Worm (Caenorhabditis elegans): ENCODE measurements around the gene Y39A1A.9.

Gene Y39A1A.9

DNA sequence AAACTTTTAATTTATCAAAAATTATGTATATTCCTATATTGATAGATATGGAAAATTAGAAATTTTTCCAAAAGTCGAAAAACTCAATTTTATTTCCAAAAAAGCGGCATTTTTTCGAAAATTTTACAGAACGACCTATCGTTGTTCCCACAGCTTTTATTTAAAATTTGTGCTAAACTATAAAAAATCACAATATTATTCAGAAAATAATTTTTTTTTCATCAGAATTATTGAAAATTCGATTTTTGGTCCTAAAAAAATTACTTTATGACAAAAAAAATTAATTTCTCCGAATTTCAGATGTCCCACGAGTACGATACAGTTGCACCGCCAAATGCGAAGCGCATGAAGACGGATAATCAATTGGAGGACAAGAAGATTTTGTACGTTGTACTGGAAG lies 15.9 kb upstream of the Y39A1A.9 start, which contains the start of gene emg-1:
Gene emg-1, plus strand, starts transcription at position 301 of the 400 bp plus-strand sequence.
- no peak for TF ChIP-seq unc-62 (GFP tag; optimal IDR thresholded peaks at IDR 0.05)
- TF ChIP-seq hlh-1 (tag; optimal IDR thresholded peaks at IDR 0.05): no peak
- TF ChIP-seq pha-4 (tag; optimal IDR thresholded peaks at IDR 0.05): no peak
- TF ChIP-seq nhr-237 (tag; optimal IDR thresholded peaks at IDR 0.05): no peak
- TF ChIP-seq nhr-2 (tag; optimal IDR thresholded peaks at IDR 0.05): no peak
- TF ChIP-seq M03D4.4 (tag; optimal IDR thresholded peaks at IDR 0.05): no peak
- TF ChIP-seq tbx-8 (GFP tag; optimal IDR thresholded peaks at IDR 0.05): no peak
- TF ChIP-seq elt-1 (tag; optimal IDR thresholded peaks at IDR 0.05; ENCODE audit: borderline replicate concordance, insufficient read depth): no peak
- TF ChIP-seq ceh-43 (GFP tag; optimal IDR thresholded peaks at IDR 0.05): no peak
- TF ChIP-seq nhr-76 (tag; optimal IDR thresholded peaks at IDR 0.05): no peak
- TF ChIP-seq ces-1 (GFP tag; optimal IDR thresholded peaks at IDR 0.05): no peak

DNA sequence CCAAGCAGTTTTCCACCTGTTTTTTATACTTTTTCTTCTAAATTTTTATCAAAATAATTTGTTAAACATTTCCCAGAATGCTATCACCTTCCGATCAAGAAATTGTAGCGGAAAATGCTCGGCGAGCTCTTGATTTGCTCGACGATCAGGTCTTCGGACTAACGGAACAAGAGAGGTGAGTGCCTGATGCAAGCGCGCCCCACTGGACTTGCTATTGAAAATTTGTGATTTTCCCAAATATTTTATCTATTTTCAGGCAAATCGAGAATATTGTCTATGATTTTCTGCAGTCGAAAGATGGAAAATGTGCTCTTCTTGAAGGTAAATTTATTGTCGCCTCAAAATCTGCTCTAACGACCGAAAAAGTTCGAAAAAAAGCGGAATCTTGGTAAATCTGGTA lies 12.8 kb upstream of the Y39A1A.9 start, which contains the start of gene orc-4:
Gene orc-4, plus strand, starts transcription at position 77 of the 400 bp plus-strand sequence.
- TF ChIP-seq unc-62 (GFP tag; optimal IDR thresholded peaks at IDR 0.05) (no peak), elt-3 (tag; optimal IDR thresholded peaks at IDR 0.05) (no peak), hlh-1 (tag; optimal IDR thresholded peaks at IDR 0.05) (no peak), unc-39 (tag; optimal IDR thresholded peaks at IDR 0.05) (no peak), M03D4.4 (tag; optimal IDR thresholded peaks at IDR 0.05) (no peak), nhr-2 (tag; optimal IDR thresholded peaks at IDR 0.05) (no peak), mep-1 (tag; optimal IDR thresholded peaks at IDR 0.05) (no peak), mls-2 (tag; optimal IDR thresholded peaks at IDR 0.05) (no peak), ceh-39 (tag; optimal IDR thresholded peaks at IDR 0.05) (no peak), sem-2 (GFP tag; optimal IDR thresholded peaks at IDR 0.05) (no peak), drap-1 (GFP tag; optimal IDR thresholded peaks at IDR 0.05) (no peak), ham-2 (GFP tag; optimal IDR thresholded peaks at IDR 0.05) (no peak), elt-1 (tag; optimal IDR thresholded peaks at IDR 0.05; ENCODE audit: borderline replicate concordance, insufficient read depth) (no peak), bed-3 (GFP tag; optimal IDR thresholded peaks at IDR 0.05) (no peak), zip-8 (tag; optimal IDR thresholded peaks at IDR 0.05) (no peak), pha-4 (tag; optimal IDR thresholded peaks at IDR 0.05) (no peak)

DNA sequence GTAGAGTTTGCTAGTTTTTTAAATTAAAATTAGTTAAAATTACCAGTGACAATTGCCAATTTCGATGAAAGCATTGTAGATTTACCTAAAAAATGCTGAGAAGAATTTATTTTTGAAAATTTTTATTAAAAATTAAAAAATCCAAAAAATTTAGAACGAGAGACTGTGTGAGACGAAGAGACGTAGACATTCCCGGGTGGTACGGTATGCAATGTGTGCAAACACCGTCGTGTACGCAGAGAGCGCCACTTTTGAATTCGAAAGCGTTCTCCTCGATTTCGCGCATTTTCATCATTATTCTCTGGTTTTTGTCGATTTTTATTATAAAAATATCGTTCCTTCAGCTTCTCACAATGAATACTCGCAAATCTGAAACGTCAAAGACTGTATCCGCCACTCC lies 9.5 kb upstream of the Y39A1A.9 start, which contains the start of the genes dhs-11 and orc-1:
Gene dhs-11, minus strand, starts transcription at position 85 of the 400 bp plus-strand sequence.
Gene orc-1, plus strand, starts transcription at position 349 of the 400 bp plus-strand sequence.
- peak; percentile 25 for TF ChIP-seq sptf-1 (tag; optimal IDR thresholded peaks at IDR 0.05)
- TF ChIP-seq mep-1 (tag; optimal IDR thresholded peaks at IDR 0.05): peak; percentile 58
- no peak for TF ChIP-seq lin-32 (GFP tag; optimal IDR thresholded peaks at IDR 0.05)
- TF ChIP-seq snpc-4 (tag; optimal IDR thresholded peaks at IDR 0.05): no peak
- no peak for TF ChIP-seq ztf-11 (tag; optimal IDR thresholded peaks at IDR 0.05)
- no peak for TF ChIP-seq nhr-237 (tag; optimal IDR thresholded peaks at IDR 0.05)
- TF ChIP-seq blmp-1 (tag; optimal IDR thresholded peaks at IDR 0.05): no peak
- peak; percentile 97 for TF ChIP-seq lsy-2 (tag; optimal IDR thresholded peaks at IDR 0.05)
- no peak for TF ChIP-seq nhr-12 (tag; optimal IDR thresholded peaks at IDR 0.05)
- no peak for TF ChIP-seq nhr-76 (tag; optimal IDR thresholded peaks at IDR 0.05)
- peak; percentile 15 for TF ChIP-seq lin-13 (tag; optimal IDR thresholded peaks at IDR 0.05)
- TF ChIP-seq unc-62 (GFP tag; optimal IDR thresholded peaks at IDR 0.05): no peak
- TF ChIP-seq nhr-2 (tag; optimal IDR thresholded peaks at IDR 0.05): no peak
- no peak for TF ChIP-seq tbx-8 (GFP tag; optimal IDR thresholded peaks at IDR 0.05)
- no peak for TF ChIP-seq nhr-28 (tag; optimal IDR thresholded peaks at IDR 0.05)

DNA sequence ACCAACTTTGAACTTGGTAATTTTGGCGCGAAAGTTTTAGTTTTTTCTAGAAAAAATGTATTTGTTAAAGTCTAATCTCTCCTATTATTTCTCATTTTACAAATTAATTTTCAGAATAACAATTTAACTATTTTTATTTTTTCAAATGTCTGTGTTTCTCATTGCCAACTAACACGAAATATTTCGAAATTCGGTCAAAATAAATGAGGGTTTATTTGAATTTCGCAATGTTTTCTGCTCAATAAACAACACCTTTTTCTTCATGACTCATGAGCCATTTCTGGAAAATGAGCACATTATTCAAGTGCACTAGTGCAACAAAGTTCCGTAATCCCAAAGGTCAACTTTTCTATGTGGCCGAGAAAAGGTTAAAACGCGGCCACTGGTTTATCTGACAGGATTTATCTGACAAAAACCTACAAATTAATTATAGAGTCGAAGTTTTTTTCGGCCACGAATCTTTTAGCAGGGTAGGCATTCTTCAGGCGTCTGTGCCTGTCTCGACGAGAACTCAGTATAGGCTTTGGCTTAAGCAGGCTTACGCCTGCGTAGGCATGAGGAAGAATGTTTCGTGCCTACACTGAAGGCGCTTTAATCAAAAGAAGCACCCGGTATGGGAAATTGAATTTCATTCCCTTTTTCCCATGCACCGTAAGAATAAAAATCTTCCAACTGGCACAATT lies 5.2 kb upstream of the Y39A1A.9 start, which contains the start of gene Y39A1A.27:
Gene Y39A1A.27, plus strand, starts transcription at position 633 of the 683 bp plus-strand sequence.
- TF ChIP-seq lin-32 (GFP tag; optimal IDR thresholded peaks at IDR 0.05) (no peak), lsy-2 (tag; optimal IDR thresholded peaks at IDR 0.05) (no peak), lin-13 (tag; optimal IDR thresholded peaks at IDR 0.05) (no peak), cnd-1 (tag; optimal IDR thresholded peaks at IDR 0.05) (no peak), unc-62 (GFP tag; optimal IDR thresholded peaks at IDR 0.05) (no peak), ceh-43 (GFP tag; optimal IDR thresholded peaks at IDR 0.05) (no peak), elt-3 (tag; optimal IDR thresholded peaks at IDR 0.05) (no peak), mab-5 (tag; optimal IDR thresholded peaks at IDR 0.05) (no peak), nhr-76 (tag; optimal IDR thresholded peaks at IDR 0.05) (no peak), nhr-28 (tag; optimal IDR thresholded peaks at IDR 0.05) (no peak), nhr-2 (tag; optimal IDR thresholded peaks at IDR 0.05) (no peak), unc-120 (tag; optimal IDR thresholded peaks at IDR 0.05; ENCODE audit: poor library complexity, severe bottlenecking) (no peak)
